Fruit fly (Drosophila melanogaster): Measurements from ENCODE around the gene sgg.

sgg gene

DNA sequence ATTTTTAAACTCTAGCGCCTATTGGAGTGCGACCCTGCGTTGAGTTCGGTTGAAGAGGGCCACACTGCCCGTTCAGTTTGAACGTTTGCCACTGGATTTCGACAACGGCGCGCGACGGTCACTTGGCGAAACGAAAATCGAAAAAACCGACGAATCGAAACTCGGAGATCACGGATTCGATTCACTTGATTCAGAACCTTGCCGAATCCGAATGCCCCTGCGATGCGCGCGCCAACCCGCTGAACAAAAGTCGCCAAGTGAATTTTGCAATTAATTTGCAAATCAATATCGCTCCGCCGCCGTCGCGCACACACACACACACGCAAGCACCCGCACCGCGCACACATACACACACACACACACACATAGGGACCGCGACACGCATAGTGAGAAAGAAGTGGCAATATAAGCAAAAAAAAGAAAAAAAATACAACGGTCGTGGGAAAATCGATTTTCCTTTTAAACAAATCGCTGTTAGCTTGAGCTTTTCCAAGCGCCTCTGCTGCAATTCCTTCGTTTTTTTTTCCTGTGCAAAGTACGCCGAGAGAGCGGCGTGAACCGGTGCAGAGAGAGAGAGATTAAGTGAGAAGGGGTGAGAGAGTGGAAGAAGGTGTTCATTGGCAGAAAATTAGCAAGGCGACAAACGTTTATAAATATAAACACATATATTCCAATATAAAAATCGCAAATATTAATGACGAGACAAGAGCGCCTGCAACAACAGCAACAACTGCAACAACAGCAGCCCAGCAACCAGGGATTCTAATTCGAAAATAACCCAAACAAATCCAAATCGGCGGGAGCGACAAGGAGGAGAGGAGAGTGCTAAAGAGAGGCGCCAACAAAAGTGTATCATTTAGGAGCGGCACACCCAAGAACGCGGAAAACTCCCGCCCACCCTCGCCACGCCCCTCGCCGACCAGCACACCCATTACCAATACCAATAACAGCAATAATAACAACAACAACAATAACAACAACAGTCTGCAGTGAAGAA is 45.0 kb upstream of the sgg start, which contains the start of gene egh (continued):
- TF ChIP-seq Tbp (GFP tag; optimal IDR thresholded peaks at IDR 0.05) = no peak
- no peak for TF ChIP-seq p53 (GFP tag; optimal IDR thresholded peaks at IDR 0.05)
- TF ChIP-seq slou (GFP tag; optimal IDR thresholded peaks at IDR 0.05) = no peak
- TF ChIP-seq Awh (GFP tag; IDR thresholded peaks at IDR 0.05) = no peak
- TF ChIP-seq CG3726 (GFP tag; IDR thresholded peaks at IDR 0.05) = no peak
- TF ChIP-seq CG16815 (GFP tag; optimal IDR thresholded peaks at IDR 0.05) = no peak
- peak; percentile 54 for TF ChIP-seq CG17328 (GFP tag; IDR thresholded peaks at IDR 0.05)
- no peak for TF ChIP-seq NC2β (GFP tag; optimal IDR thresholded peaks at IDR 0.05)
- peak; percentile 82 for TF ChIP-seq Med (GFP tag)
- TF ChIP-seq insv (GFP tag; optimal IDR thresholded peaks at IDR 0.05) = peak in 1 of 2 experiments; percentile 60
- TF ChIP-seq hb (GFP tag; IDR thresholded peaks at IDR 0.05; ENCODE audit: partially characterized antibody) = no peak
- TF ChIP-seq CG10366 (GFP tag; IDR thresholded peaks at IDR 0.05) = peak; percentile 59
- no peak for TF ChIP-seq Poxn (GFP tag; IDR thresholded peaks at IDR 0.05)
- peak; percentile 10 for TF ChIP-seq Nf-YB (GFP tag; optimal IDR thresholded peaks at IDR 0.05)
- TF ChIP-seq otp (GFP tag; IDR thresholded peaks at IDR 0.05) = no peak
- TF ChIP-seq corto (GFP tag; optimal IDR thresholded peaks at IDR 0.05) = peak; percentile 27
- TF ChIP-seq HLH3B (GFP tag; IDR thresholded peaks at IDR 0.05) = peak; percentile 38; the same call in 1 of the 2 replicates
- TF ChIP-seq ro (GFP tag; IDR thresholded peaks at IDR 0.05) = no peak
- no peak for TF ChIP-seq CG8765 (GFP tag; IDR thresholded peaks at IDR 0.05)
- TF ChIP-seq CG12769 (tag; optimal IDR thresholded peaks at IDR 0.05) = no peak
- no peak for TF ChIP-seq Hey (tag; optimal IDR thresholded peaks at IDR 0.05)
- peak; percentile 28 for TF ChIP-seq CG1792 (GFP tag; optimal IDR thresholded peaks at IDR 0.05)
- TF ChIP-seq chm (GFP tag; IDR thresholded peaks at IDR 0.05) = peak; percentile 14; the same call in 1 of the 2 replicates
- TF ChIP-seq CG3407 (GFP tag; optimal IDR thresholded peaks at IDR 0.05) = no peak
- no peak for TF ChIP-seq kah (GFP tag; optimal IDR thresholded peaks at IDR 0.05)
- no peak for TF ChIP-seq Mad (GFP tag; optimal IDR thresholded peaks at IDR 0.05)
- no peak for TF ChIP-seq z (GFP tag; IDR thresholded peaks at IDR 0.05)
- TF ChIP-seq pb (GFP tag; optimal IDR thresholded peaks at IDR 0.05) = no peak
- TF ChIP-seq CG12155 (GFP tag; optimal IDR thresholded peaks at IDR 0.05) = no peak
- no peak for TF ChIP-seq NC2α (GFP tag; optimal IDR thresholded peaks at IDR 0.05)
- no peak for TF ChIP-seq yki (optimal IDR thresholded peaks at IDR 0.05)
- no peak for TF ChIP-seq CG16863 (GFP tag; optimal IDR thresholded peaks at IDR 0.05)
- TF ChIP-seq bowl (GFP tag; IDR thresholded peaks at IDR 0.05) = no peak
- TF ChIP-seq bab2 (GFP tag; optimal IDR thresholded peaks at IDR 0.05) = no peak
- no peak for TF ChIP-seq pfk (GFP tag; optimal IDR thresholded peaks at IDR 0.05)
- TF ChIP-seq Hmx (GFP tag; optimal IDR thresholded peaks at IDR 0.05) = no peak
- TF ChIP-seq Ssrp (tag; optimal IDR thresholded peaks at IDR 0.05) = no peak
- TF ChIP-seq CG6854 (GFP tag; optimal IDR thresholded peaks at IDR 0.05) = no peak
- TF ChIP-seq NFAT (GFP tag; IDR thresholded peaks at IDR 0.05) = no peak
- TF ChIP-seq ERR (GFP tag; optimal IDR thresholded peaks at IDR 0.05) = no peak
- peak; percentile 60 for TF ChIP-seq Ptx1 (GFP tag; IDR thresholded peaks at IDR 0.05)
- peak; percentile 6 for TF ChIP-seq phol (tag; optimal IDR thresholded peaks at IDR 0.05)
- peak; percentile 69 for TF ChIP-seq Ets97D (GFP tag; optimal IDR thresholded peaks at IDR 0.05)
- TF ChIP-seq Elba2 (GFP tag; optimal IDR thresholded peaks at IDR 0.05) = peak; percentile 34
- TF ChIP-seq ham (GFP tag; IDR thresholded peaks at IDR 0.05) = no peak
- peak; percentile 24 for TF ChIP-seq HLH54F (GFP tag; optimal IDR thresholded peaks at IDR 0.05)
- no peak for TF ChIP-seq pnt (GFP tag; optimal IDR thresholded peaks at IDR 0.05)
- no peak for TF ChIP-seq D (optimal IDR thresholded peaks at IDR 0.05)
- no peak for TF ChIP-seq D (GFP tag; optimal IDR thresholded peaks at IDR 0.05)
- no peak for TF ChIP-seq CrebB (tag; optimal IDR thresholded peaks at IDR 0.05)
- TF ChIP-seq tna (GFP tag; IDR thresholded peaks at IDR 0.05; ENCODE audit: partially characterized antibody) = no peak

All from whole organism, embryonic.